Fruit fly (Drosophila melanogaster): Measurements from ENCODE around the gene Alg11.

dm6 chr3L:21640815-21641214 lies 15.2 kb downstream of the Alg11 start, which contains the start of gene Atox1:
- TF ChIP-seq pan (optimal IDR thresholded peaks at IDR 0.05) (no peak), CG8478 (optimal IDR thresholded peaks at IDR 0.05) (no peak)

Data from whole organism.